Worm (Caenorhabditis elegans): ENCODE data around the gene atg-9.

ce11 chrV:331245-331644, 17.9 kb upstream of the atg-9 start:
- TF ChIP-seq ceh-82 (tag; optimal IDR thresholded peaks at IDR 0.05) (no peak), nhr-237 (tag; optimal IDR thresholded peaks at IDR 0.05) (no peak), aly-2 (tag; optimal IDR thresholded peaks at IDR 0.05) (no peak), ztf-1 (GFP tag; conservative IDR thresholded peaks at IDR 0.05) (no peak), ztf-11 (tag; optimal IDR thresholded peaks at IDR 0.05) (no peak), lin-39 (tag; optimal IDR thresholded peaks at IDR 0.05) (no peak), ztf-4 (tag; optimal IDR thresholded peaks at IDR 0.05) (no peak), blmp-1 (tag; optimal IDR thresholded peaks at IDR 0.05; ENCODE audit: insufficient read depth) (no peak), ZK546.5 (tag; optimal IDR thresholded peaks at IDR 0.05) (no peak), elt-3 (tag; optimal IDR thresholded peaks at IDR 0.05) (no peak), egl-27 (tag; optimal IDR thresholded peaks at IDR 0.05) (no peak), nhr-21 (tag; optimal IDR thresholded peaks at IDR 0.05) (no peak)
